Fruit fly (Drosophila melanogaster) whole organism, prepupa: ENCODE results near the gene GstD8.

Experiments
- CG10631 ChIP-seq: fragments of 200-800 bp; sonication (Bioruptor generic); optimal IDR thresholded peaks from 2 replicates; lab custom pipeline; 2016; ENCODE audit warnings: missing biosample characterization, missing genetic modification characterization
- CG6163 ChIP-seq: fragments of 200-800 bp; sonication (Bioruptor generic); IDR thresholded peaks from 3 replicates; pipeline ENCODE4 v1.3.6; 2022; ENCODE audit warnings: missing biosample characterization, missing genetic modification characterization
- CG6808 ChIP-seq: fragments of 200-800 bp; sonication (Bioruptor generic); optimal IDR thresholded peaks from 3 replicates; lab custom pipeline; 2017; ENCODE audit warnings: missing biosample characterization, missing genetic modification characterization, mild to moderate bottlenecking, moderate library complexity, missing genetic modification reagents
- CG6854 ChIP-seq: fragments of 200-800 bp; sonication (Bioruptor generic); optimal IDR thresholded peaks from 2 replicates; lab custom pipeline; 2017; ENCODE audit warnings: missing biosample characterization, mild to moderate bottlenecking, missing genetic modification characterization
- Hr39 ChIP-seq: fragments of 200-800 bp; sonication (Bioruptor generic); optimal IDR thresholded peaks from 2 replicates; lab custom pipeline; 2016; ENCODE audit warnings: missing biosample characterization, missing genetic modification characterization

DNA sequence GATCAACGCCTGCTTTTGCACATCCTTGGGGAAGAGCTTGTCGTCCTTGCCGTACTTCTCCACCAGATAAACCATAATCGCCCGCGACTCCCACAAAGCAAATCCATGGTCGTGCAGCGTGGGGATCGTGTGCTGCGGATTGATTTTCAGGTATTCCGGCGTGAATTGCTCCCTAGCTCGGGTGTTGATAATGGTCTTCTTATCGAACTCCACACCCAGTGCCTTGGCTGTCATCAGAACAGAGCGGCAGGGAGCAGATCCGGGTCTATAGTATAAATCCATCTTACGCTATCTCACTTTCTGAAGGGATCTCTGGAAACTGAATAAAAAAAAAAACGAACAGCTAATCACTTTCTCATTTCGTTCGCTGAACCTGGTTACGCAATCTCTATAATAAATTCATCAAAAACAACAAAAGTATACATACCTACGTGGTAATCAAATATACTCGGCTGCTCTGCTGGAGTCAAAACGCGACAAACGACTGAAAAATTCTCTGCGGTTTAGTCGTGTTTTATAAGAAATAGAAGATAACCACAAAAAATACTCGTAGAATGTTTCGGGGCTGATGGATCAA, 14.5 kb upstream of the GstD8 start, which contains the start of gene GstD10:
- TF ChIP-seq CG6808 (no peak), CG10631 (GFP tag; lab: Kevin White, UChicago) (no peak), Hr39 (GFP tag; lab: Kevin White, UChicago) (no peak), CG6163 (GFP tag; lab: Robert Waterston, UW) (no peak), CG6854 (GFP tag; lab: Kevin White, UChicago) (no peak)
